Fruit fly (Drosophila melanogaster) whole organism, embryonic: ENCODE measurements around the gene Jhbp16.

Experiments
- CG1024 ChIP-seq: fragments of 200-800 bp; sonication (Bioruptor generic); IDR thresholded peaks from 2 replicates; pipeline ENCODE4 v1.3.6; 2022; ENCODE audit warnings: missing biosample characterization, missing genetic modification characterization
- CG11504 ChIP-seq: fragments of 200-800 bp; sonication (Bioruptor generic); optimal IDR thresholded peaks from 3 replicates; lab custom pipeline; 2019; ENCODE audit warnings: missing biosample characterization, mild to moderate bottlenecking, missing genetic modification characterization, moderate library complexity
- CG12104 ChIP-seq: fragments of 200-800 bp; sonication (Bioruptor generic); optimal IDR thresholded peaks from 3 replicates; lab custom pipeline; 2016; ENCODE audit warnings: missing biosample characterization, missing genetic modification characterization
- CG13296 ChIP-seq: fragments of 200-800 bp; sonication (Bioruptor generic); optimal IDR thresholded peaks from 3 replicates; lab custom pipeline; 2018; ENCODE audit warnings: missing biosample characterization, mild to moderate bottlenecking, missing genetic modification characterization
- CG14710 ChIP-seq: fragments of 200-800 bp; sonication (Bioruptor generic); optimal IDR thresholded peaks from 3 replicates; lab custom pipeline; 2019; ENCODE audit warnings: missing biosample characterization, mild to moderate bottlenecking, missing genetic modification characterization, moderate library complexity
- CG14860 ChIP-seq: fragments of 200-800 bp; sonication (Bioruptor generic); IDR thresholded peaks from 3 replicates; pipeline ENCODE4 v1.3.6; 2022; ENCODE audit warnings: missing biosample characterization, missing genetic modification characterization; ENCODE audit not compliant: partially characterized antibody
- CG15479 ChIP-seq: fragments of 200-800 bp; sonication (Bioruptor generic); optimal IDR thresholded peaks from 3 replicates; lab custom pipeline; 2019; ENCODE audit warnings: missing biosample characterization, mild to moderate bottlenecking, missing genetic modification characterization, moderate library complexity
- CG16779 ChIP-seq: fragments of 200-800 bp; sonication (Bioruptor generic); IDR thresholded peaks from 2 replicates; pipeline ENCODE4 v1.3.6; 2022; ENCODE audit warnings: missing biosample characterization, missing genetic modification characterization
- CG17359 ChIP-seq: fragments of 200-800 bp; sonication (Bioruptor generic); optimal IDR thresholded peaks from 3 replicates; lab custom pipeline; 2018; ENCODE audit warnings: missing biosample characterization, mild to moderate bottlenecking, missing genetic modification characterization, moderate library complexity
- CG17612 ChIP-seq: fragments of 200-800 bp; sonication (Bioruptor generic); IDR thresholded peaks from 2 replicates; pipeline ENCODE4 v1.3.6; 2022; ENCODE audit warnings: missing biosample characterization, missing genetic modification characterization
- CG17829 ChIP-seq: fragments of 200-800 bp; optimal IDR thresholded peaks from 2 replicates; lab custom pipeline; 2019; ENCODE audit warnings: missing biosample characterization, mild to moderate bottlenecking, missing genetic modification characterization, moderate library complexity
- CG2202 ChIP-seq: fragments of 200-800 bp; sonication (Bioruptor generic); optimal IDR thresholded peaks from 2 replicates; lab custom pipeline; 2018; ENCODE audit warnings: missing biosample characterization, mild to moderate bottlenecking, missing genetic modification characterization
- CG3065 ChIP-seq: fragments of 200-800 bp; sonication (Bioruptor generic); optimal IDR thresholded peaks from 2 replicates; lab custom pipeline; 2016; ENCODE audit warnings: missing biosample characterization, missing genetic modification characterization
- CG33557 ChIP-seq: fragments of 200-800 bp; sonication (Bioruptor generic); optimal IDR thresholded peaks from 2 replicates; lab custom pipeline; 2019; ENCODE audit warnings: missing biosample characterization, mild to moderate bottlenecking, missing genetic modification characterization, moderate library complexity
- CG42726 ChIP-seq: fragments of 200-800 bp; sonication (Bioruptor generic); IDR thresholded peaks from 2 replicates; pipeline ENCODE4 v1.3.6; 2022; ENCODE audit warnings: missing biosample characterization, missing genetic modification characterization; ENCODE audit not compliant: partially characterized antibody
- CG7786 ChIP-seq: fragments of 200-800 bp; sonication (Bioruptor generic); optimal IDR thresholded peaks from 2 replicates; lab custom pipeline; 2016; ENCODE audit warnings: missing biosample characterization, missing genetic modification characterization
- D ChIP-seq, 2 experiments: fragments of 200-800 bp in 1 of 2; fragments of >200 bp in 1 of 2; sonication (Bioruptor generic) in 1 of 2; optimal IDR thresholded peaks; 2 replicates in 1 of 2; 3 replicates in 1 of 2; lab custom pipeline; 2017; ENCODE audit warnings: mild to moderate bottlenecking in 1 of 2, missing biosample characterization in 1 of 2, missing genetic modification characterization in 1 of 2, missing genetic modification reagents in 1 of 2
- E2f1 ChIP-seq: fragments of 200-800 bp; sonication (Bioruptor generic); IDR thresholded peaks from 2 replicates; pipeline ENCODE4 v1.3.6; 2022; ENCODE audit warnings: missing biosample characterization, missing genetic modification characterization
- E2f2 ChIP-seq: fragments of 200-800 bp; sonication (Bioruptor generic); IDR thresholded peaks from 2 replicates; pipeline ENCODE4 v1.3.6; 2022; ENCODE audit warnings: missing biosample characterization, missing genetic modification characterization
- HHEX ChIP-seq: fragments of 200-800 bp; sonication (Bioruptor generic); optimal IDR thresholded peaks from 3 replicates; lab custom pipeline; 2017; ENCODE audit warnings: missing biosample characterization, mild to moderate bottlenecking, missing genetic modification characterization, missing genetic modification reagents
- HmgZ ChIP-seq: fragments of 200-800 bp; sonication (Bioruptor generic); optimal IDR thresholded peaks from 2 replicates; lab custom pipeline; 2018; ENCODE audit warnings: missing biosample characterization, mild to moderate bottlenecking, missing genetic modification characterization
- Mes4 ChIP-seq: fragments of 200-800 bp; sonication (Bioruptor generic); optimal IDR thresholded peaks from 2 replicates; lab custom pipeline; 2016; ENCODE audit warnings: missing biosample characterization, missing genetic modification characterization
- NC2α ChIP-seq: fragments of 200-800 bp; sonication (Bioruptor generic); optimal IDR thresholded peaks from 2 replicates; lab custom pipeline; 2016; ENCODE audit warnings: missing biosample characterization, missing genetic modification characterization
- Neu2 ChIP-seq: fragments of 200-800 bp; sonication (Bioruptor generic); optimal IDR thresholded peaks from 3 replicates; lab custom pipeline; 2016; ENCODE audit warnings: missing biosample characterization, missing genetic modification characterization, borderline replicate concordance
- NfI ChIP-seq: fragments of 200-800 bp; sonication (Bioruptor generic); optimal IDR thresholded peaks from 3 replicates; lab custom pipeline; 2018; ENCODE audit warnings: missing biosample characterization, mild to moderate bottlenecking, missing genetic modification characterization, moderate library complexity
- Opbp ChIP-seq: fragments of 200-800 bp; sonication (Bioruptor generic); IDR thresholded peaks from 3 replicates; pipeline ENCODE4 v1.3.6; 2022; ENCODE audit warnings: missing biosample characterization, missing genetic modification characterization; ENCODE audit not compliant: partially characterized antibody
- Poxn ChIP-seq: fragments of 200-800 bp; sonication (Bioruptor generic); IDR thresholded peaks from 2 replicates; pipeline ENCODE4 v1.3.6; 2022; ENCODE audit warnings: missing biosample characterization, missing genetic modification characterization
- Rfx ChIP-seq: fragments of 200-800 bp; sonication (Bioruptor generic); IDR thresholded peaks from 2 replicates; pipeline ENCODE4 v1.3.6; 2022; ENCODE audit warnings: missing biosample characterization, missing genetic modification characterization
- amos ChIP-seq: fragments of 200-800 bp; sonication (Bioruptor generic); IDR thresholded peaks from 2 replicates; pipeline ENCODE4 v1.3.6; 2022; ENCODE audit warnings: missing biosample characterization, missing genetic modification characterization; ENCODE audit not compliant: partially characterized antibody
- ato ChIP-seq: fragments of 200-800 bp; sonication (Bioruptor generic); IDR thresholded peaks from 2 replicates; pipeline ENCODE4 v1.3.6; 2022; ENCODE audit warnings: missing biosample characterization, missing genetic modification characterization; ENCODE audit not compliant: partially characterized antibody
- bbx ChIP-seq: fragments of 200-800 bp; sonication (Bioruptor generic); IDR thresholded peaks from 2 replicates; pipeline ENCODE4 v1.3.6; 2022; ENCODE audit warnings: missing biosample characterization, missing genetic modification characterization; ENCODE audit not compliant: partially characterized antibody
- bigmax ChIP-seq: fragments of 200-800 bp; sonication (Bioruptor generic); optimal IDR thresholded peaks from 2 replicates; lab custom pipeline; 2018; ENCODE audit warnings: missing biosample characterization, mild to moderate bottlenecking, missing genetic modification characterization
- br ChIP-seq: fragments of >200 bp; optimal IDR thresholded peaks from 2 replicates; lab custom pipeline; 2017
- caup ChIP-seq: fragments of 200-800 bp; sonication (Bioruptor generic); optimal IDR thresholded peaks from 3 replicates; lab custom pipeline; 2017; ENCODE audit warnings: missing biosample characterization, mild to moderate bottlenecking, missing genetic modification characterization, moderate library complexity; ENCODE audit not compliant: severe bottlenecking
- chif ChIP-seq, 2 experiments: fragments of 200-800 bp; sonication (Bioruptor generic); optimal IDR thresholded peaks; 3 replicates each; lab custom pipeline; 2016; ENCODE audit warnings: missing biosample characterization in 2 of 2, missing genetic modification characterization in 2 of 2
- dpn ChIP-seq, 2 experiments: fragments of 200-800 bp; sonication (Bioruptor generic); optimal IDR thresholded peaks; 3 replicates each; lab custom pipeline; 2016; ENCODE audit warnings: missing biosample characterization in 2 of 2, missing genetic modification characterization in 2 of 2
- ewg ChIP-seq: fragments of 200-800 bp; sonication (Bioruptor generic); optimal IDR thresholded peaks from 3 replicates; lab custom pipeline; 2017; ENCODE audit warnings: mild to moderate bottlenecking, missing biosample characterization, missing genetic modification reagents, missing genetic modification characterization
- fd64A ChIP-seq: fragments of 200-800 bp; sonication (Bioruptor generic); optimal IDR thresholded peaks from 3 replicates; lab custom pipeline; 2018; ENCODE audit warnings: missing biosample characterization, mild to moderate bottlenecking, missing genetic modification characterization
- insv ChIP-seq, 2 experiments: fragments of 200-800 bp; sonication (Bioruptor generic); optimal IDR thresholded peaks; 3 replicates each; lab custom pipeline; 2016 to 2018; ENCODE audit warnings: missing biosample characterization in 2 of 2, missing genetic modification characterization in 2 of 2
- jing ChIP-seq: fragments of 200-800 bp; sonication (Bioruptor generic); optimal IDR thresholded peaks from 2 replicates; lab custom pipeline; 2018; ENCODE audit warnings: missing biosample characterization, mild to moderate bottlenecking, missing genetic modification characterization
- lilli ChIP-seq: fragments of 200-800 bp; sonication (Bioruptor generic); optimal IDR thresholded peaks from 3 replicates; lab custom pipeline; 2016; ENCODE audit warnings: missing biosample characterization, missing genetic modification characterization
- lola ChIP-seq, 3 experiments: fragments of >200 bp in 2 of 3; fragments of 200-800 bp in 1 of 3; sonication (Bioruptor generic) in 1 of 3; optimal IDR thresholded peaks; 2 replicates each; lab custom pipeline; 2017 to 2019; ENCODE audit warnings: missing biosample characterization in 3 of 3, missing genetic modification characterization in 3 of 3, mild to moderate bottlenecking in 1 of 3, moderate library complexity in 1 of 3
- odd ChIP-seq: fragments of 200-800 bp; sonication (Bioruptor generic); optimal IDR thresholded peaks from 2 replicates; lab custom pipeline; 2017; ENCODE audit warnings: missing biosample characterization, mild to moderate bottlenecking, missing genetic modification characterization
- org-1 ChIP-seq: fragments of 200-800 bp; sonication (Bioruptor generic); optimal IDR thresholded peaks from 2 replicates; lab custom pipeline; 2017; ENCODE audit warnings: missing biosample characterization, missing genetic modification characterization
- p53 ChIP-seq: fragments of 200-800 bp; sonication (Bioruptor generic); optimal IDR thresholded peaks from 2 replicates; lab custom pipeline; 2016; ENCODE audit warnings: missing biosample characterization, missing genetic modification characterization
- ro ChIP-seq: fragments of 200-800 bp; sonication (Bioruptor generic); IDR thresholded peaks from 2 replicates; pipeline ENCODE4 v1.3.6; 2022; ENCODE audit warnings: missing biosample characterization, missing genetic modification characterization
- sima ChIP-seq: fragments of 200-800 bp; sonication (Bioruptor generic); optimal IDR thresholded peaks from 2 replicates; lab custom pipeline; 2016; ENCODE audit warnings: missing biosample characterization, missing genetic modification characterization
- vvl ChIP-seq: fragments of 200-800 bp; sonication (Bioruptor generic); IDR thresholded peaks from 2 replicates; pipeline ENCODE4 v1.3.6; 2022; ENCODE audit warnings: missing biosample characterization, missing genetic modification characterization
- zen ChIP-seq: fragments of 200-800 bp; sonication (Bioruptor generic); optimal IDR thresholded peaks from 3 replicates; lab custom pipeline; 2018; ENCODE audit warnings: missing biosample characterization, mild to moderate bottlenecking, missing genetic modification characterization, moderate library complexity

The Jhbp16 gene

dm6 chr3R:21636867-21637481, 27.2 kb upstream of the Jhbp16 start (continued):
- TF ChIP-seq lola (GFP tag; optimal IDR thresholded peaks at IDR 0.05; lab: Kevin White, UChicago) (no peak), D (optimal IDR thresholded peaks at IDR 0.05; lab: Kevin White, UChicago) (no peak), D (GFP tag; optimal IDR thresholded peaks at IDR 0.05; lab: Kevin White, UChicago) (no peak), insv (GFP tag; optimal IDR thresholded peaks at IDR 0.05; lab: Kevin White, UChicago) (no peak), CG17829 (tag; lab: Kevin White, UChicago) (no peak), Opbp (GFP tag; lab: Robert Waterston, UW) (no peak), sima (GFP tag; lab: Kevin White, UChicago) (no peak), HHEX (GFP tag; lab: Kevin White, UChicago) (peak; percentile 21), CG15479 (no peak), Poxn (GFP tag; lab: Robert Waterston, UW) (no peak), CG7786 (no peak), E2f2 (peak; percentile 26; the same call in 1 of the 2 replicates), CG33557 (GFP tag; lab: Kevin White, UChicago) (no peak), CG16779 (no peak), CG12104 (GFP tag; lab: Kevin White, UChicago) (peak; percentile 16), CG3065 (no peak), CG2202 (tag; lab: Kevin White, UChicago) (no peak), p53 (GFP tag; lab: Kevin White, UChicago) (no peak), zen (no peak), NC2α (no peak), bigmax (GFP tag; lab: Kevin White, UChicago) (no peak), CG14860 (GFP tag; lab: Robert Waterston, UW) (no peak), CG13296 (GFP tag; lab: Kevin White, UChicago) (peak; percentile 46), CG17359 (tag; lab: Kevin White, UChicago) (peak; percentile 6), HmgZ (tag; lab: Kevin White, UChicago) (no peak), CG17612 (GFP tag; lab: Robert Waterston, UW) (no peak), NfI (GFP tag; lab: Kevin White, UChicago) (no peak), CG1024 (GFP tag; lab: Robert Waterston, UW) (no peak), Mes4 (GFP tag; lab: Kevin White, UChicago) (no peak), amos (GFP tag; lab: Robert Waterston, UW) (no peak), Rfx (GFP tag; lab: Robert Waterston, UW) (no peak; the same call in 1 of the 2 replicates), E2f1 (GFP tag; lab: Robert Waterston, UW) (no peak), br (lab: Kevin White, UChicago) (no peak), chif (GFP tag; optimal IDR thresholded peaks at IDR 0.05; lab: Kevin White, UChicago) (no peak), odd (no peak), ro (GFP tag; lab: Robert Waterston, UW) (no peak), CG42726 (GFP tag; lab: Robert Waterston, UW) (no peak), vvl (GFP tag; lab: Robert Waterston, UW) (0 out of 2 replicates have a peak, but pooled peaks have one; percentile 31), org-1 (no peak), ewg (GFP tag; lab: Kevin White, UChicago) (no peak), dpn (GFP tag; optimal IDR thresholded peaks at IDR 0.05; lab: Kevin White, UChicago) (no peak), bbx (GFP tag; lab: Robert Waterston, UW) (no peak), caup (GFP tag; lab: Kevin White, UChicago) (no peak), lilli (GFP tag; lab: Kevin White, UChicago) (no peak), fd64A (GFP tag; lab: Kevin White, UChicago) (no peak), ato (GFP tag; lab: Robert Waterston, UW) (no peak), CG11504 (no peak), jing (GFP tag; lab: Kevin White, UChicago) (no peak), Neu2 (GFP tag; lab: Kevin White, UChicago) (no peak), CG14710 (tag; lab: Kevin White, UChicago) (no peak)
